Worm (Caenorhabditis elegans) whole organism, L2 larva: ENCODE results near the gene F54C4.4.

Experiments used
- nhr-12 ChIP-seq: fragments of 150-350 bp; optimal IDR thresholded peaks from 2 replicates; lab custom pipeline; 2014; ENCODE audit warnings: missing biosample characterization, missing genetic modification characterization
- nhr-23 ChIP-seq: fragments of 150-350 bp; optimal IDR thresholded peaks from 2 replicates; lab custom pipeline; 2014; ENCODE audit warnings: missing biosample characterization, missing genetic modification reagents, missing genetic modification characterization
- sem-4 ChIP-seq: fragments of 150-350 bp; optimal IDR thresholded peaks from 2 replicates; lab custom pipeline; 2014; ENCODE audit warnings: missing biosample characterization, missing genetic modification reagents, missing genetic modification characterization
- unc-39 ChIP-seq: fragments of 150-350 bp; optimal IDR thresholded peaks from 2 replicates; lab custom pipeline; 2014; ENCODE audit warnings: missing biosample characterization, missing genetic modification characterization
- ztf-11 ChIP-seq: sonication (generic microtip); optimal IDR thresholded peaks from 2 replicates; lab custom pipeline; 2017; ENCODE audit warnings: missing biosample characterization, missing genetic modification characterization

DNA sequence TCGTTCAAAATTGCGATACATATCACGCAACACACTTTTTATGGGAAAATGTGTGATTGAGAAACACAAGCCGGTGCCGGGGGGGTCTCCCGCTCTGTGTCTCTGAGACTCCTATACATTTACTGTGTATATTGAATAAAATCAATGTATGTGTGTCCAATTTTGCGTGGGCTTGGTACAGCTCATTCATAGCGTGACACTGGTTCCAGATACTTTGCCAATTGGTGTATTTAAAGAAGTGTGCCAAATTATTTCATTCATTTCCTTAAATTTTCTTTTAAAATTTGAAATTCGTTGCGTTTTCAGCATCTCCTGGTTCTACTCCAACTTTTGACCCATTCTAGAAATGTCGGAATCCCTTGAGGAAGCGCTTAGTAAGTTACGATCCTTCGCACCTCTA, 30.0 kb upstream of the F54C4.4 start, which contains the start of gene C29F9.5:
- TF ChIP-seq unc-39: no peak
- no peak for TF ChIP-seq ztf-11 (tag; lab: Kevin White, UChicago)
- no peak for TF ChIP-seq sem-4 (tag; lab: Kevin White, UChicago)
- no peak for TF ChIP-seq nhr-12 (tag; lab: Kevin White, UChicago)
- no peak for TF ChIP-seq nhr-23 (tag; lab: Kevin White, UChicago)
